Worm (Caenorhabditis elegans) whole organism, mixed stage, embryonic: ENCODE data around the gene T20B12.4.

ENCODE experiments used
- M03D4.4 ChIP-seq: sonication (generic microtip); optimal IDR thresholded peaks from 2 replicates; lab custom pipeline; 2017; ENCODE audit warnings: mild to moderate bottlenecking, missing genetic modification characterization, missing compliant biosample characterization
- bed-3 ChIP-seq: fragments of 200-800 bp; sonication (Bioruptor generic); optimal IDR thresholded peaks from 3 replicates; lab custom pipeline; 2018; ENCODE audit warnings: mild to moderate bottlenecking, missing genetic modification characterization, moderate library complexity, missing compliant biosample characterization
- blmp-1 ChIP-seq: fragments of 150-350 bp; optimal IDR thresholded peaks from 2 replicates; lab custom pipeline; 2014; ENCODE audit warnings: missing biosample characterization, missing genetic modification characterization
- ceh-39 ChIP-seq: fragments of 150-350 bp; optimal IDR thresholded peaks from 2 replicates; lab custom pipeline; 2014; ENCODE audit warnings: missing biosample characterization, missing genetic modification characterization
- ceh-43 ChIP-seq: fragments of 200-800 bp; sonication (Bioruptor generic); optimal IDR thresholded peaks from 2 replicates; lab custom pipeline; 2018; ENCODE audit warnings: mild to moderate bottlenecking, missing genetic modification characterization, moderate library complexity, missing compliant biosample characterization
- ceh-83 ChIP-seq: fragments of 200-800 bp; sonication (Bioruptor generic); optimal IDR thresholded peaks from 2 replicates; lab custom pipeline; 2018; ENCODE audit warnings: mild to moderate bottlenecking, missing genetic modification characterization, missing compliant biosample characterization
- ces-1 ChIP-seq: fragments of 150-350 bp; optimal IDR thresholded peaks from 2 replicates; lab custom pipeline; 2014; ENCODE audit warnings: missing biosample characterization, missing genetic modification reagents, missing genetic modification characterization
- cnd-1 ChIP-seq: fragments of 200-800 bp; sonication (Bioruptor generic); optimal IDR thresholded peaks from 2 replicates; lab custom pipeline; 2018; ENCODE audit warnings: mild to moderate bottlenecking, missing genetic modification characterization, missing compliant biosample characterization
- drap-1 ChIP-seq: fragments of 200-800 bp; sonication (Bioruptor generic); optimal IDR thresholded peaks from 3 replicates; lab custom pipeline; 2018; ENCODE audit warnings: mild to moderate bottlenecking, missing genetic modification characterization, missing compliant biosample characterization
- elt-1 ChIP-seq: sonication (generic microtip); optimal IDR thresholded peaks from 2 replicates; lab custom pipeline; 2017; ENCODE audit warnings: missing genetic modification characterization, mild to moderate bottlenecking, missing compliant biosample characterization, antibody characterized with exemption, moderate library complexity, borderline replicate concordance; ENCODE audit not compliant: insufficient read depth
- elt-3 ChIP-seq: fragments of 150-350 bp; optimal IDR thresholded peaks from 2 replicates; lab custom pipeline; 2014; ENCODE audit warnings: missing biosample characterization, missing genetic modification characterization
- flh-1 ChIP-seq: fragments of 200-800 bp; sonication (Bioruptor generic); optimal IDR thresholded peaks from 2 replicates; lab custom pipeline; 2018; ENCODE audit warnings: mild to moderate bottlenecking, missing genetic modification characterization, moderate library complexity, missing compliant biosample characterization
- ham-2 ChIP-seq: fragments of 200-800 bp; sonication (Bioruptor generic); optimal IDR thresholded peaks from 2 replicates; lab custom pipeline; 2018; ENCODE audit warnings: mild to moderate bottlenecking, missing genetic modification characterization, missing compliant biosample characterization
- hlh-1 ChIP-seq: fragments of 150-350 bp; optimal IDR thresholded peaks from 2 replicates; lab custom pipeline; 2014; ENCODE audit warnings: missing biosample characterization, missing genetic modification reagents, missing genetic modification characterization
- lin-13 ChIP-seq: fragments of 150-350 bp; optimal IDR thresholded peaks from 2 replicates; lab custom pipeline; 2014; ENCODE audit warnings: missing biosample characterization, missing genetic modification characterization
- lin-32 ChIP-seq: fragments of 200-800 bp; sonication (Bioruptor generic); optimal IDR thresholded peaks from 2 replicates; lab custom pipeline; 2018; ENCODE audit warnings: mild to moderate bottlenecking, missing genetic modification characterization, missing compliant biosample characterization
- lsy-2 ChIP-seq: fragments of 150-350 bp; optimal IDR thresholded peaks from 2 replicates; lab custom pipeline; 2014; ENCODE audit warnings: missing biosample characterization, missing genetic modification characterization
- mep-1 ChIP-seq: fragments of 150-350 bp; optimal IDR thresholded peaks from 2 replicates; lab custom pipeline; 2017; ENCODE audit warnings: missing biosample characterization, missing genetic modification reagents, missing genetic modification characterization, inconsistent platforms
- mls-2 ChIP-seq: sonication (generic microtip); optimal IDR thresholded peaks from 2 replicates; lab custom pipeline; 2016; ENCODE audit warnings: mild to moderate bottlenecking, missing genetic modification characterization, moderate library complexity, missing compliant biosample characterization
- nhr-12 ChIP-seq: fragments of 150-350 bp; optimal IDR thresholded peaks from 2 replicates; lab custom pipeline; 2014; ENCODE audit warnings: missing biosample characterization, missing genetic modification characterization
- nhr-2 ChIP-seq: fragments of 150-350 bp; optimal IDR thresholded peaks from 2 replicates; lab custom pipeline; 2014; ENCODE audit warnings: missing biosample characterization, missing genetic modification characterization
- nhr-237 ChIP-seq: fragments of 150-350 bp; optimal IDR thresholded peaks from 2 replicates; lab custom pipeline; 2014; ENCODE audit warnings: missing biosample characterization, missing genetic modification characterization
- nhr-28 ChIP-seq: fragments of 150-350 bp; optimal IDR thresholded peaks from 2 replicates; lab custom pipeline; 2014; ENCODE audit warnings: missing biosample characterization, missing genetic modification characterization
- pha-4 ChIP-seq: fragments of 150-350 bp; optimal IDR thresholded peaks from 2 replicates; lab custom pipeline; 2018; ENCODE audit warnings: missing biosample characterization, missing genetic modification reagents, missing genetic modification characterization
- sem-2 ChIP-seq: fragments of 200-800 bp; sonication (Bioruptor generic); optimal IDR thresholded peaks from 2 replicates; lab custom pipeline; 2018; ENCODE audit warnings: mild to moderate bottlenecking, missing genetic modification characterization, missing compliant biosample characterization
- snpc-4 ChIP-seq: fragments of 150-350 bp; optimal IDR thresholded peaks from 2 replicates; lab custom pipeline; 2014; ENCODE audit warnings: missing biosample characterization, missing genetic modification characterization
- sptf-1 ChIP-seq: sonication (generic microtip); optimal IDR thresholded peaks from 2 replicates; lab custom pipeline; 2017; ENCODE audit warnings: mild to moderate bottlenecking, missing genetic modification characterization, moderate library complexity, missing compliant biosample characterization
- tbx-8 ChIP-seq: fragments of 200-800 bp; sonication (Bioruptor generic); optimal IDR thresholded peaks from 2 replicates; lab custom pipeline; 2018; ENCODE audit warnings: mild to moderate bottlenecking, missing genetic modification characterization, moderate library complexity, missing compliant biosample characterization
- unc-120 ChIP-seq: sonication (generic microtip); optimal IDR thresholded peaks from 2 replicates; lab custom pipeline; 2017; ENCODE audit warnings: missing genetic modification characterization, missing compliant biosample characterization; ENCODE audit not compliant: poor library complexity, severe bottlenecking
- unc-39 ChIP-seq: fragments of 150-350 bp; optimal IDR thresholded peaks from 2 replicates; lab custom pipeline; 2014; ENCODE audit warnings: missing biosample characterization, missing genetic modification characterization
- unc-62 ChIP-seq: fragments of 150-350 bp; optimal IDR thresholded peaks from 2 replicates; lab custom pipeline; 2014; ENCODE audit warnings: missing biosample characterization, missing genetic modification reagents, missing genetic modification characterization
- zip-8 ChIP-seq: fragments of 150-350 bp; optimal IDR thresholded peaks from 2 replicates; lab custom pipeline; 2014; ENCODE audit warnings: missing biosample characterization, missing genetic modification characterization
- ztf-11 ChIP-seq: fragments of 150-350 bp; optimal IDR thresholded peaks from 2 replicates; lab custom pipeline; 2014; ENCODE audit warnings: missing biosample characterization, missing genetic modification characterization

The T20B12.4 gene

ce11 chrIII:7338009-7338408 is 29.5 kb upstream of the T20B12.4 start:
- no peak for TF ChIP-seq nhr-12
- no peak for TF ChIP-seq zip-8 (tag; lab: Kevin White, UChicago)
- no peak for TF ChIP-seq drap-1 (GFP tag; lab: Kevin White, UChicago)
- TF ChIP-seq nhr-2 (tag; lab: Kevin White, UChicago): no peak
- TF ChIP-seq elt-1 (tag; lab: Kevin White, UChicago): no peak
- TF ChIP-seq tbx-8: no peak
- no peak for TF ChIP-seq sem-2 (GFP tag; lab: Kevin White, UChicago)
- no peak for TF ChIP-seq cnd-1 (tag; lab: Kevin White, UChicago)
- no peak for TF ChIP-seq ceh-39 (tag; lab: Kevin White, UChicago)
- no peak for TF ChIP-seq pha-4
- no peak for TF ChIP-seq elt-3 (tag; lab: Kevin White, UChicago)
- TF ChIP-seq ceh-83 (GFP tag; lab: Kevin White, UChicago): no peak
- no peak for TF ChIP-seq blmp-1 (tag; lab: Kevin White, UChicago)
- TF ChIP-seq hlh-1 (tag; lab: Kevin White, UChicago): no peak
- no peak for TF ChIP-seq sptf-1 (tag; lab: Kevin White, UChicago)
- no peak for TF ChIP-seq nhr-28 (tag; lab: Kevin White, UChicago)
- no peak for TF ChIP-seq unc-62

ce11 chrIII:7338693-7339092 is 28.8 kb upstream of the T20B12.4 start, which contains the start of gene kap-1:
TSS of gene kap-1 (plus strand) at chrIII:7338835.
- TF ChIP-seq flh-1 (GFP tag; lab: Kevin White, UChicago): no peak
- TF ChIP-seq sem-2 (GFP tag; lab: Kevin White, UChicago): no peak
- no peak for TF ChIP-seq lsy-2 (tag; lab: Kevin White, UChicago)
- no peak for TF ChIP-seq bed-3 (GFP tag; lab: Kevin White, UChicago)
- TF ChIP-seq M03D4.4 (tag; lab: Kevin White, UChicago): no peak
- no peak for TF ChIP-seq hlh-1 (tag; lab: Kevin White, UChicago)
- no peak for TF ChIP-seq lin-32 (GFP tag; lab: Kevin White, UChicago)
- TF ChIP-seq sptf-1 (tag; lab: Kevin White, UChicago): no peak
- no peak for TF ChIP-seq nhr-237 (tag; lab: Kevin White, UChicago)
- no peak for TF ChIP-seq unc-62
- TF ChIP-seq mep-1: no peak
- TF ChIP-seq unc-39 (tag; lab: Kevin White, UChicago): no peak
- TF ChIP-seq ceh-83 (GFP tag; lab: Kevin White, UChicago): no peak
- TF ChIP-seq nhr-12: no peak
- TF ChIP-seq unc-120 (tag; lab: Kevin White, UChicago): no peak
- TF ChIP-seq lin-13 (tag; lab: Kevin White, UChicago): no peak
- no peak for TF ChIP-seq elt-3 (tag; lab: Kevin White, UChicago)
- TF ChIP-seq tbx-8: no peak
- no peak for TF ChIP-seq nhr-2 (tag; lab: Kevin White, UChicago)
- no peak for TF ChIP-seq pha-4

- TF ChIP-seq ces-1 (GFP tag; lab: Kevin White, UChicago) (no peak), lin-13 (tag; lab: Kevin White, UChicago) (no peak), M03D4.4 (tag; lab: Kevin White, UChicago) (no peak), tbx-8 (no peak), nhr-28 (tag; lab: Kevin White, UChicago) (no peak), lsy-2 (tag; lab: Kevin White, UChicago) (no peak), ceh-39 (tag; lab: Kevin White, UChicago) (no peak), sptf-1 (tag; lab: Kevin White, UChicago) (no peak), zip-8 (tag; lab: Kevin White, UChicago) (no peak), ceh-43 (GFP tag; lab: Kevin White, UChicago) (no peak), ceh-83 (GFP tag; lab: Kevin White, UChicago) (no peak), ztf-11 (tag; lab: Kevin White, UChicago) (no peak), lin-32 (GFP tag; lab: Kevin White, UChicago) (no peak), flh-1 (GFP tag; lab: Kevin White, UChicago) (no peak), mls-2 (tag; lab: Kevin White, UChicago) (no peak)
Observed at ce11 chrIII:7339138-7339537, 28.4 kb upstream of the T20B12.4 start.

DNA sequence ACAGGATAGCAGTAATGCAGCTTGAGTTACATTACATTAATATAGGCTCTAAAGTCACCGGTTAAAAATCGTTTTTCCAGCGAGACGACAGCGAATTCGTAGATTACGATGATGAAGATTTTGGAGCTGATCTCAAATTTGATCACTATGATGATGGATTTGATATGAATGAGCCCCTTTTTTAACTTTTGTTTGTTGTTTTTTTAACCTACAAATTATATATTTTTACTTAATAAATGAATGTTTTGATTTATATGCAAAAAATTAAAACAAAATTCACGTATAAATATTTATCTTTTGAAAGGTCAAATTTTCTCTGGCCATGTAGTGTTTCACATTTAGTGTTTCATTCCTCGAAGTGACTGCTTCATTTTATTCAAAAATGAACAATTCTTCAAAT is 24.1 kb upstream of the T20B12.4 start, which contains the start of gene F08F8.6:
TSS of gene F08F8.6 (plus strand) at position 301 of the 400 bp plus-strand sequence.
- TF ChIP-seq blmp-1 (tag; lab: Kevin White, UChicago): no peak
- TF ChIP-seq sem-2 (GFP tag; lab: Kevin White, UChicago): no peak
- no peak for TF ChIP-seq snpc-4 (tag; lab: Kevin White, UChicago)
- TF ChIP-seq ham-2 (GFP tag; lab: Kevin White, UChicago): no peak
- TF ChIP-seq nhr-237 (tag; lab: Kevin White, UChicago): no peak
- no peak for TF ChIP-seq drap-1 (GFP tag; lab: Kevin White, UChicago)
- TF ChIP-seq unc-120 (tag; lab: Kevin White, UChicago): no peak
- no peak for TF ChIP-seq nhr-2 (tag; lab: Kevin White, UChicago)
- no peak for TF ChIP-seq ceh-43 (GFP tag; lab: Kevin White, UChicago)
- TF ChIP-seq bed-3 (GFP tag; lab: Kevin White, UChicago): no peak
